Worm (Caenorhabditis elegans) whole organism, L1 larva: Measurements from ENCODE around the gene secs-1.

Source experiments
- C04F5.9 ChIP-seq: sonication (generic microtip); optimal IDR thresholded peaks from 2 replicates; lab custom pipeline; 2016; ENCODE audit warnings: missing genetic modification characterization, missing compliant biosample characterization
- C16A3.4 ChIP-seq: fragments of 150-350 bp; optimal IDR thresholded peaks from 2 replicates; lab custom pipeline; 2014; ENCODE audit warnings: missing biosample characterization, missing genetic modification characterization
- C34B4.2 ChIP-seq: sonication (generic microtip); optimal IDR thresholded peaks from 2 replicates; lab custom pipeline; 2017; ENCODE audit warnings: mild to moderate bottlenecking, missing genetic modification characterization, missing compliant biosample characterization
- F16B12.6 ChIP-seq: fragments of 150-350 bp; optimal IDR thresholded peaks from 2 replicates; lab custom pipeline; 2014; ENCODE audit warnings: missing biosample characterization, missing genetic modification characterization
- blmp-1 ChIP-seq: fragments of 150-350 bp; optimal IDR thresholded peaks from 2 replicates; lab custom pipeline; 2014; ENCODE audit warnings: missing biosample characterization, missing genetic modification characterization
- ceh-63 ChIP-seq: fragments of 200-800 bp; sonication (Bioruptor generic); optimal IDR thresholded peaks from 2 replicates; lab custom pipeline; 2018; ENCODE audit warnings: mild to moderate bottlenecking, missing genetic modification characterization, missing compliant biosample characterization
- ceh-8 ChIP-seq: fragments of 200-800 bp; sonication (Bioruptor generic); optimal IDR thresholded peaks from 2 replicates; lab custom pipeline; 2018; ENCODE audit warnings: mild to moderate bottlenecking, missing genetic modification characterization, moderate library complexity, missing compliant biosample characterization
- dsc-1 ChIP-seq: sonication (generic microtip); optimal IDR thresholded peaks from 2 replicates; lab custom pipeline; 2016; ENCODE audit warnings: mild to moderate bottlenecking, missing genetic modification characterization, missing compliant biosample characterization
- elt-2 ChIP-seq: sonication (generic microtip); optimal IDR thresholded peaks from 2 replicates; lab custom pipeline; 2016; ENCODE audit warnings: missing genetic modification characterization, mild to moderate bottlenecking, inconsistent platforms, missing compliant biosample characterization, missing genetic modification reagents
- elt-3 ChIP-seq, 6 experiments: fragments of 150-350 bp in 1 of 6; sonication (generic microtip); optimal IDR thresholded peaks; 2 replicates each; lab custom pipeline; 2017 to 2018; ENCODE audit warnings: missing biosample characterization in 6 of 6, missing genetic modification characterization in 6 of 6, inconsistent platforms in 1 of 6
- ets-5 ChIP-seq: fragments of 200-800 bp; sonication (Bioruptor generic); IDR thresholded peaks from 2 replicates; pipeline ENCODE4 v1.3.6; 2022; ENCODE audit warnings: missing genetic modification characterization, missing compliant biosample characterization
- fos-1 ChIP-seq: fragments of 150-350 bp; optimal IDR thresholded peaks from 2 replicates; lab custom pipeline; 2014; ENCODE audit warnings: missing biosample characterization, missing genetic modification characterization
- grh-1 ChIP-seq: fragments of 200-800 bp; sonication (Bioruptor generic); IDR thresholded peaks from 2 replicates; pipeline ENCODE4 v1.3.6; 2022; ENCODE audit warnings: missing genetic modification reagents, missing genetic modification characterization, missing compliant biosample characterization
- isw-1 ChIP-seq: fragments of 200-800 bp; sonication (Bioruptor generic); IDR thresholded peaks from 2 replicates; pipeline ENCODE4 v1.3.6; 2022; ENCODE audit warnings: missing genetic modification characterization, missing compliant biosample characterization
- lin-13 ChIP-seq: fragments of 150-350 bp; optimal IDR thresholded peaks from 2 replicates; lab custom pipeline; 2014; ENCODE audit warnings: missing biosample characterization, missing genetic modification reagents, missing genetic modification characterization
- lin-15B ChIP-seq: fragments of 150-350 bp; sonication (generic microtip); optimal IDR thresholded peaks from 3 replicates; lab custom pipeline; 2014; ENCODE audit warnings: missing biosample characterization, missing genetic modification characterization
- lir-3 ChIP-seq: sonication (generic microtip); optimal IDR thresholded peaks from 2 replicates; lab custom pipeline; 2016; ENCODE audit warnings: mild to moderate bottlenecking, missing genetic modification characterization, moderate library complexity, missing compliant biosample characterization; ENCODE audit not compliant: poor library complexity
- lsy-2 ChIP-seq, 2 experiments: fragments of 150-350 bp; optimal IDR thresholded peaks; 2 replicates each; lab custom pipeline; 2014; ENCODE audit warnings: missing biosample characterization in 2 of 2, missing genetic modification characterization in 2 of 2
- mab-9 ChIP-seq: fragments of 200-800 bp; sonication (Bioruptor generic); IDR thresholded peaks from 2 replicates; pipeline ENCODE4 v1.3.6; 2022; ENCODE audit warnings: missing genetic modification reagents, missing genetic modification characterization, missing compliant biosample characterization
- nhr-12 ChIP-seq: sonication (generic microtip); optimal IDR thresholded peaks from 2 replicates; lab custom pipeline; 2017; ENCODE audit warnings: missing biosample characterization, missing genetic modification characterization
- nhr-19 ChIP-seq: fragments of 200-800 bp; sonication (Bioruptor generic); conservative IDR thresholded peaks from 2 replicates; pipeline ENCODE4 v1.3.6; 2022; ENCODE audit warnings: missing genetic modification characterization, missing compliant biosample characterization
- nhr-76 ChIP-seq: sonication (generic microtip); optimal IDR thresholded peaks from 2 replicates; lab custom pipeline; 2017; ENCODE audit warnings: missing biosample characterization, missing genetic modification characterization
- pax-3 ChIP-seq: fragments of 200-800 bp; sonication (Bioruptor generic); optimal IDR thresholded peaks from 2 replicates; lab custom pipeline; 2018; ENCODE audit warnings: mild to moderate bottlenecking, missing genetic modification characterization, moderate library complexity, missing compliant biosample characterization
- snpc-4 ChIP-seq: fragments of 150-350 bp; optimal IDR thresholded peaks from 2 replicates; lab custom pipeline; 2014; ENCODE audit warnings: missing biosample characterization, missing genetic modification characterization
- sox-4 ChIP-seq: sonication (generic microtip); optimal IDR thresholded peaks from 2 replicates; lab custom pipeline; 2016; ENCODE audit warnings: missing genetic modification characterization, missing compliant biosample characterization
- sptf-1 ChIP-seq: fragments of 150-350 bp; optimal IDR thresholded peaks from 2 replicates; lab custom pipeline; 2014; ENCODE audit warnings: missing biosample characterization, missing genetic modification characterization
- tbx-2 ChIP-seq: sonication (generic microtip); optimal IDR thresholded peaks from 2 replicates; lab custom pipeline; 2016; ENCODE audit warnings: missing genetic modification characterization, missing compliant biosample characterization
- tlp-1 ChIP-seq: fragments of 150-350 bp; optimal IDR thresholded peaks from 2 replicates; lab custom pipeline; 2014; ENCODE audit warnings: missing biosample characterization, missing genetic modification characterization
- unc-130 ChIP-seq: fragments of 150-350 bp; optimal IDR thresholded peaks from 2 replicates; lab custom pipeline; 2017; ENCODE audit warnings: missing biosample characterization, missing genetic modification characterization, inconsistent platforms
- unc-30 ChIP-seq: sonication (generic microtip); optimal IDR thresholded peaks from 2 replicates; lab custom pipeline; 2017; ENCODE audit warnings: missing biosample characterization, missing genetic modification characterization
- unc-86 ChIP-seq: sonication (generic microtip); optimal IDR thresholded peaks from 2 replicates; lab custom pipeline; 2016; ENCODE audit warnings: missing genetic modification characterization, missing compliant biosample characterization
- zip-4 ChIP-seq: fragments of 200-800 bp; sonication (Bioruptor generic); optimal IDR thresholded peaks from 2 replicates; lab custom pipeline; 2018; ENCODE audit warnings: mild to moderate bottlenecking, missing genetic modification characterization, moderate library complexity, missing compliant biosample characterization
- ztf-4 ChIP-seq: fragments of 150-350 bp; optimal IDR thresholded peaks from 2 replicates; lab custom pipeline; 2014; ENCODE audit warnings: missing biosample characterization, missing genetic modification characterization

secs-1 gene

DNA sequence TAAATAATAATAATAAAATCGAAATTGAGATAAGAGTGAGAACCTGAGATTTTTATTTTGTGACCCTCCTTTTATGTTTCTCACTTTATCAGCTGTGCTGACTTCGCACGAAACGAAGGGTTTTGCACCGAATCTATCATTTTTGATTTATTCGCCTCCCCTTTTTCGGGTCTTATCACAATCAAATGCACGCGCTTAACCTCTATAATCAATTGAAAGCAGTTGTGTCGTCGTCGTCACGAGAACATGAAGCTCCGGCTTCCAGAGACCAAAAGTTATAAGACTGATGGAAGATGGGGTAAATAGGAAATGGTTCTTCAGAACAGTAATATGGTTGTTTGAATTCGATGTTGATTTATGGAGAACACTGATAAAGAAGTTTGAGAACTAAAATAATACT is 3.1 kb downstream of the secs-1 start, which contains the start of gene D1054.18 (continued):
- TF ChIP-seq tlp-1 (tag; lab: Kevin White, UChicago) (no peak), nhr-19 (GFP tag; lab: Robert Waterston, UW) (no peak), unc-30 (tag; lab: Kevin White, UChicago) (no peak)

DNA sequence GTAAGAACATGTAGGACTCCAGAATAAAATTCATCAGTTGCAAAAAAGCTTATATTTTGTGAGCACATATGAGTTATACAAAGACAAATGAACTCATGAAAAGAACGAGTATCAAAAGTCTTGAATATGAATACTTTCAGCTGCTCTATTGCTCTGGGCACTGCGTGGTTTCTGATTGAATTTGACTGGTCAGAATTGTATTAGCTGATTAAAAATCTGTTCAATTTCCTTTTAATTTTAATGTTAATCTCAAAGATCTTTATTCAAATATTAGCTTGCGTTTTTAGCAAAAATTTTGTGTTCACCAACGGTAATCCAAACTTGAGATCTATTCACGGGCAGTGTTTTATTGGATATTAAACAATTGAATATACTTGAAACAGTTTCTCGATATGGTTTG is 6.2 kb downstream of the secs-1 start, which contains the start of gene srh-184:
Gene srh-184, minus strand, starts transcription at position 101 of the 400 bp plus-strand sequence.
- TF ChIP-seq nhr-76 (tag; lab: Kevin White, UChicago): no peak
- no peak for TF ChIP-seq F16B12.6 (tag; lab: Kevin White, UChicago)
- no peak for TF ChIP-seq C16A3.4
- TF ChIP-seq grh-1 (GFP tag; lab: Robert Waterston, UW): no peak
- TF ChIP-seq sox-4 (tag; lab: Kevin White, UChicago): no peak
- TF ChIP-seq elt-2 (tag; lab: Kevin White, UChicago): no peak
- no peak for TF ChIP-seq fos-1
- TF ChIP-seq ceh-63 (GFP tag; lab: Kevin White, UChicago): no peak
- TF ChIP-seq mab-9 (GFP tag; lab: Robert Waterston, UW): no peak

DNA sequence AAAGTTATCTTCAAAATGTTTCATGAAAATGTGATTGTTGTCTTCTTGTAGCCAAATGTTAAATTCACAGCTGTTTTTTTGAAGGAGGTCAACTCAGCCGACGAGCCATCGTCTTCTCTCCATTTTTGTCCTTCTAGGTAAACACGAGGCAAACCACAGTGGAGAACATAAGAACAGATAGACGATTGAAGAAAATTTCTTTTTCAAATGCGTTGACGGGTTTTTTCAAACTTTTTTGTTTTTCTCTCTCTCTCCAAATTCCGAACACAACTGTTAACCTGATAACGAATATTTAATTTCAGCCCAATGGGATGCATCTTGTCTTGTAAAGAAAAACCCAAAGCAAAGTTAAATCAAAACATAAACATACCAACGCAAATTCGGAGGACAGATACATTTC is 8.8 kb downstream of the secs-1 start, which contains the start of gene D1054.19:
Gene D1054.19, plus strand, starts transcription at position 301 of the 400 bp plus-strand sequence.
- TF ChIP-seq ets-5 (GFP tag; lab: Robert Waterston, UW): no peak
- TF ChIP-seq sptf-1 (tag; lab: Kevin White, UChicago): no peak
- TF ChIP-seq pax-3 (tag; lab: Kevin White, UChicago): no peak
- no peak for TF ChIP-seq C04F5.9 (tag; lab: Kevin White, UChicago)
- TF ChIP-seq blmp-1 (tag; lab: Kevin White, UChicago): no peak
- TF ChIP-seq F16B12.6 (tag; lab: Kevin White, UChicago): no peak

DNA sequence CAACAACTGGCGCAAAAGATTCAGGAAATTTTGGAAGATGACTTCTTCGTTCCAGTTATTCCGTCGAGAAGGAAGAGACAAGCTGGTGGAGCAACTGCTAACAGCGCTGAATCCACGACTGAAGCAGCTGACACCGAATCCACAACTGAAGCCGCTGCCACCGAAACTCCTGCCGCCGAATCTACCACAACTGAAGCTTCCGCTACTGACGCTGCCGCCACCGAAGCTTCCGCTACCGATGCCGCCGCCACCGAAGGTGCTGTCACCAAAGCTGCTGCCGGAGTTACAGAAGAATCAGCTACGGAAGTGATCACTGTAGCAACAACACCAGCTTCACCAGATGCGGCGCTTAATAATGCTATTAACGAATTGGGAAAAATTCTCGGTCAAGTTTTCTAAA is 9.8 kb downstream of the secs-1 start:
- no peak for TF ChIP-seq ceh-8 (GFP tag; lab: Kevin White, UChicago)
- TF ChIP-seq isw-1 (GFP tag; lab: Robert Waterston, UW): no peak
- no peak for TF ChIP-seq F16B12.6 (tag; lab: Kevin White, UChicago)
- TF ChIP-seq nhr-12 (tag; lab: Kevin White, UChicago): no peak
- TF ChIP-seq lsy-2 (tag; optimal IDR thresholded peaks at IDR 0.05; lab: Kevin White, UChicago): no peak
- TF ChIP-seq elt-3 (tag; optimal IDR thresholded peaks at IDR 0.05; lab: Kevin White, UChicago): no peak
- no peak for TF ChIP-seq sptf-1 (tag; lab: Kevin White, UChicago)
- no peak for TF ChIP-seq unc-86 (tag; lab: Kevin White, UChicago)

DNA sequence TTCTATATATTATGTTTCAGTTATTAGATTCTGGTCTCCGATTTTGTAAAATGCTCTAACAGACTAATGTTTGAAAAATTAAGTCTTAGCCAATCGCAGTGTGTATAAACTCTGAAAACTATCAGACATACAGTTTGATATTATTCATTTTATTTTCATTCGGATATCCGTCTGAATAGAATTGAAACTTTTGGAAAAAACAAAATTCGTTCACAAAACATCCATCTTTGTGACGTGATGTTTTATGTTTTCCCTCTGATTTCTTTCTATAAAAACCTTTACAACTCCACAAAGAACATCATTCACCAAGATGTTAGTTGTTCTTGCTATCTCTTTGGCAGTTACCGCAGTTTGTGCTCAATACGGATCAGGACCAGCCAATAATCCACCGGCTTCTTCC is 10.8 kb downstream of the secs-1 start, which contains the start of gene ule-3:
Gene ule-3, plus strand, starts transcription at position 301 of the 400 bp plus-strand sequence.
- TF ChIP-seq zip-4 (no peak), pax-3 (tag; lab: Kevin White, UChicago) (no peak), ztf-4 (tag; lab: Kevin White, UChicago) (no peak), C34B4.2 (tag; lab: Kevin White, UChicago) (no peak), unc-130 (tag; lab: Kevin White, UChicago) (no peak), lir-3 (tag; lab: Kevin White, UChicago) (no peak), tbx-2 (tag; lab: Kevin White, UChicago) (no peak), lin-15B (tag; lab: Kevin White, UChicago) (no peak), dsc-1 (tag; lab: Kevin White, UChicago) (no peak), snpc-4 (tag; lab: Kevin White, UChicago) (no peak)

DNA sequence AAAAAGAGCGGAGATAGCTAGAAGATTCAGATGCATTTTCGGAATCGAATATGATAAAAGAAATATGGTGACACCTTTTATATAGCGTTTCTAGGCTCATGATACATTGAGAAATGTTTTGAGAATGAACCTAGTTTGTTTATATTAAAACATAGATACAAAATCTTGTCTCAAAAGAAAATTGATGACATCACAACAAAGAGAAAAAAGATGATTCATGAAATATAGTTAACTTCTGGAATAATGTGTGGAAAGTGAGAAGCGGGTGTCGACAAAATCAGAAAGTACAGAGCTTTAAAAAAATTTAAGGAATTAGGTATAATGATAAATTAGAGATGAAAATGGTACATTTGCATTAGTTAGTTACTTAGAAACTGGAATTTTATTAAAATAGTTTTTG is 11.5 kb downstream of the secs-1 start, which contains the start of gene D1054.10:
Gene D1054.10, minus strand, starts transcription at position 101 of the 400 bp plus-strand sequence.
- TF ChIP-seq C04F5.9 (tag; lab: Kevin White, UChicago) (no peak), blmp-1 (tag; lab: Kevin White, UChicago) (no peak), mab-9 (GFP tag; lab: Robert Waterston, UW) (no peak), lin-13 (GFP tag; lab: Kevin White, UChicago) (no peak), isw-1 (GFP tag; lab: Robert Waterston, UW) (no peak), ceh-63 (GFP tag; lab: Kevin White, UChicago) (no peak)
